Worm (Caenorhabditis elegans): Measurements from ENCODE around the gene Y54G9A.7.

ce11 chrII:13739423-13739822 lies 13.8 kb upstream of the Y54G9A.7 start:
- TF ChIP-seq nhr-11 (tag; optimal IDR thresholded peaks at IDR 0.05) (no peak), zag-1 (tag; optimal IDR thresholded peaks at IDR 0.05) (no peak), unc-39 (tag; optimal IDR thresholded peaks at IDR 0.05) (no peak)
